Worm (Caenorhabditis elegans): Measurements from ENCODE around the gene K08D10.11.

- TF ChIP-seq him-1 (tag; optimal IDR thresholded peaks at IDR 0.05) (no peak), dao-5 (tag; optimal IDR thresholded peaks at IDR 0.05) (no peak), W03F9.2 (tag; optimal IDR thresholded peaks at IDR 0.05) (no peak)
Observed at ce11 chrIV:4216099-4216894, 30.3 kb upstream of the K08D10.11 start.
